Worm (Caenorhabditis elegans): ENCODE results near the gene Y39E4B.5.

Y39E4B.5 gene

DNA sequence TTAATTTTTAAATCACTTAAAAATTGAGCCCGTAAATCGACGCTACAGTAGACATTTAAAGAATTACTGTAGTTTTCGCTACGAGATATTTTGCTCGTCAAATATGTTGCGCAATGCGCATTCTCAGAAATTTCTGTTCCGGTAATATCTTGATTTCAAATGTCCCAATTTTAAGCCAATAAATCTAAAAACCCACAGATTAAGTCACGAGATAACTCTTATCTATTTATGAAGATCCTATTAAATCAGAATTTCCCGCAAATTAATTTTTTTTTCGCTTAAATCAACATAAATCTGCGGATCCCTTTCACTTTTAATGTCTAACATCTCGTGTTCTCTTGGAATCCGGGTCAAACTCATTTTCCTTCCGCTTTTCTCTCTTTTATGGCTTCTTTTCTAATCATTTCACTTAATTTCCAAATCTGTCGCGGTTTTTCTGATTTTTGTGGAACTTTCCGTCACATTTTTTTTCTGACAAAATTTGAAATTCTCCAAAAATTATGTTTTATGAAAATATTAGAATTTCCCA is 46.8 kb downstream of the Y39E4B.5 start:
- TF ChIP-seq tlf-1 (GFP tag; optimal IDR thresholded peaks at IDR 0.05) = no peak
- no peak for TF ChIP-seq ama-1 (optimal IDR thresholded peaks at IDR 0.05)
- no peak for TF ChIP-seq ama-1 (GFP tag; optimal IDR thresholded peaks at IDR 0.05)
- TF ChIP-seq ZK185.1 (tag; optimal IDR thresholded peaks at IDR 0.05; ENCODE audit: poor library complexity, severe bottlenecking) = no peak
- no peak for TF ChIP-seq B0019.2 (GFP tag; conservative IDR thresholded peaks at IDR 0.05)
- TF ChIP-seq cebp-1 (GFP tag; IDR thresholded peaks at IDR 0.05) = no peak
- TF ChIP-seq cebp-1 (tag; optimal IDR thresholded peaks at IDR 0.05) = no peak
- no peak for TF ChIP-seq dpl-1 (GFP tag; optimal IDR thresholded peaks at IDR 0.05)

Measured in whole organism, young adult.